Worm (Caenorhabditis elegans) whole organism, L2 larva: ENCODE data around the gene srbc-44.

Source experiments
- ama-1 ChIP-seq: fragments of 150-350 bp; optimal IDR thresholded peaks from 2 replicates; lab custom pipeline; 2018; ENCODE audit warnings: inconsistent platforms
- ceh-16 ChIP-seq: fragments of 150-350 bp; optimal IDR thresholded peaks from 2 replicates; lab custom pipeline; 2014; ENCODE audit warnings: missing biosample characterization, missing genetic modification characterization
- ceh-82 ChIP-seq: fragments of 150-350 bp; optimal IDR thresholded peaks from 2 replicates; lab custom pipeline; 2014; ENCODE audit warnings: missing biosample characterization, missing genetic modification characterization
- lin-13 ChIP-seq: fragments of 150-350 bp; optimal IDR thresholded peaks from 2 replicates; lab custom pipeline; 2014; ENCODE audit warnings: missing biosample characterization, missing genetic modification reagents, missing genetic modification characterization
- lsy-2 ChIP-seq, 2 experiments: fragments of 150-350 bp in 1 of 2; sonication (generic microtip) in 1 of 2; optimal IDR thresholded peaks; 2 replicates each; lab custom pipeline; 2014 to 2017; ENCODE audit warnings: missing biosample characterization in 2 of 2, missing genetic modification characterization in 2 of 2
- mdl-1 ChIP-seq, 2 experiments: fragments of 150-350 bp in 1 of 2; sonication (generic microtip) in 1 of 2; optimal IDR thresholded peaks; 2 replicates each; lab custom pipeline; 2017; ENCODE audit warnings: missing biosample characterization in 2 of 2, missing genetic modification characterization in 2 of 2
- nhr-237 ChIP-seq: fragments of 150-350 bp; optimal IDR thresholded peaks from 2 replicates; lab custom pipeline; 2014; ENCODE audit warnings: missing biosample characterization, missing genetic modification characterization
- nhr-77 ChIP-seq: fragments of 150-350 bp; optimal IDR thresholded peaks from 2 replicates; lab custom pipeline; 2014; ENCODE audit warnings: missing biosample characterization, missing genetic modification characterization
- skn-1 ChIP-seq: sonication (generic microtip); optimal IDR thresholded peaks from 2 replicates; lab custom pipeline; 2017; ENCODE audit warnings: missing biosample characterization, missing genetic modification characterization
- zag-1 ChIP-seq: fragments of 150-350 bp; optimal IDR thresholded peaks from 2 replicates; lab custom pipeline; 2014; ENCODE audit warnings: missing biosample characterization, missing genetic modification characterization
- ztf-11 ChIP-seq: sonication (generic microtip); optimal IDR thresholded peaks from 2 replicates; lab custom pipeline; 2017; ENCODE audit warnings: missing biosample characterization, missing genetic modification characterization

DNA sequence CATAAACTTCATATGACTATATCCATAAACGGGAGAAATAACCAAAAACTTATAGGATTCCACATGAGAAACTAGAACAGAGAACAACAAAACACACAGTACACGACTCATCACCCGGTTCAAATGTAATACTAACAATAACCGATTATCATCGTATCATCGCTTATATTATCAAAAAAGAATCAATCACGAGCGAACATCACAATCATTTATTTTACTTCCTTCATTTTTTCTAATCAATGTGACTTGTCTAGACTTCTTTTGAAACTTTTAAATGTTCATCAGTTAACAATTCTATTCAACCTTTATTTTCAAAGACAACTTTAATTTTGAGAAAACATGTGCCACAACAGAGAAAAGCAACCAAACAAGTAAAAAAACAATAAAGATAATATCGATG is 6.8 kb upstream of the srbc-44 start, which contains the start of gene ugt-4:
- TF ChIP-seq nhr-77 (tag; lab: Kevin White, UChicago) (no peak), zag-1 (no peak), nhr-237 (tag; lab: Kevin White, UChicago) (no peak), ztf-11 (tag; lab: Kevin White, UChicago) (no peak), lsy-2 (tag; optimal IDR thresholded peaks at IDR 0.05; lab: Kevin White, UChicago) (no peak), ceh-16 (no peak), ama-1 (lab: Kevin White, UChicago) (no peak), ceh-82 (no peak), skn-1 (tag; lab: Kevin White, UChicago) (no peak), mdl-1 (tag; optimal IDR thresholded peaks at IDR 0.05; lab: Kevin White, UChicago) (no peak), lin-13 (GFP tag; lab: Kevin White, UChicago) (no peak)
